Fruit fly (Drosophila melanogaster) whole organism, embryonic: ENCODE data around the gene alpha-Spec.
A peak's percentile ranks its signal among the peaks of the same experiment; 100 is the strongest.

ENCODE experiments used
- Atf6 ChIP-seq: fragments of 200-800 bp; sonication (Bioruptor generic); IDR thresholded peaks from 2 replicates; pipeline ENCODE4 v1.3.6; 2022; ENCODE audit warnings: missing biosample characterization, missing genetic modification characterization
- Blimp-1 ChIP-seq: fragments of 200-800 bp; sonication (Bioruptor generic); optimal IDR thresholded peaks from 3 replicates; lab custom pipeline; 2018; ENCODE audit warnings: missing biosample characterization, missing genetic modification characterization, mild to moderate bottlenecking, moderate library complexity, missing genetic modification reagents
- CG10654 ChIP-seq: fragments of 200-800 bp; sonication (Bioruptor generic); optimal IDR thresholded peaks from 2 replicates; lab custom pipeline; 2016; ENCODE audit warnings: missing biosample characterization, missing genetic modification characterization
- CG12391 ChIP-seq: fragments of 200-800 bp; sonication (Bioruptor generic); optimal IDR thresholded peaks from 3 replicates; lab custom pipeline; 2018; ENCODE audit warnings: missing biosample characterization, mild to moderate bottlenecking, missing genetic modification characterization, moderate library complexity
- CG13287 ChIP-seq: fragments of 200-800 bp; sonication (Bioruptor generic); IDR thresholded peaks from 2 replicates; pipeline ENCODE4 v1.3.6; 2022; ENCODE audit warnings: missing biosample characterization, missing genetic modification characterization; ENCODE audit not compliant: partially characterized antibody
- CG15479 ChIP-seq: fragments of 200-800 bp; sonication (Bioruptor generic); optimal IDR thresholded peaks from 3 replicates; lab custom pipeline; 2019; ENCODE audit warnings: missing biosample characterization, mild to moderate bottlenecking, missing genetic modification characterization, moderate library complexity
- CG1603 ChIP-seq: fragments of 200-800 bp; sonication (Bioruptor generic); optimal IDR thresholded peaks from 2 replicates; lab custom pipeline; 2019; ENCODE audit warnings: missing biosample characterization, mild to moderate bottlenecking, missing genetic modification characterization, moderate library complexity
- CG17186 ChIP-seq: fragments of 200-800 bp; sonication (Bioruptor generic); optimal IDR thresholded peaks from 3 replicates; lab custom pipeline; 2017; ENCODE audit warnings: missing biosample characterization, missing genetic modification reagents, missing genetic modification characterization
- CG18764 ChIP-seq: fragments of 200-800 bp; sonication (Bioruptor generic); optimal IDR thresholded peaks from 3 replicates; lab custom pipeline; 2016; ENCODE audit warnings: missing biosample characterization, missing genetic modification characterization
- CG2116 ChIP-seq: fragments of 200-800 bp; sonication (Bioruptor generic); optimal IDR thresholded peaks from 3 replicates; lab custom pipeline; 2018; ENCODE audit warnings: missing biosample characterization, mild to moderate bottlenecking, missing genetic modification characterization
- CG30431 ChIP-seq: fragments of 200-800 bp; sonication (Bioruptor generic); optimal IDR thresholded peaks from 2 replicates; lab custom pipeline; 2017; ENCODE audit warnings: missing biosample characterization, missing genetic modification characterization
- CG3065 ChIP-seq: fragments of 200-800 bp; sonication (Bioruptor generic); optimal IDR thresholded peaks from 2 replicates; lab custom pipeline; 2016; ENCODE audit warnings: missing biosample characterization, missing genetic modification characterization
- CG31388 ChIP-seq: fragments of 200-800 bp; sonication (Bioruptor generic); optimal IDR thresholded peaks from 2 replicates; lab custom pipeline; 2016; ENCODE audit warnings: missing biosample characterization, missing genetic modification characterization
- CG43689 ChIP-seq: fragments of 200-800 bp; sonication (Bioruptor generic); IDR thresholded peaks from 2 replicates; pipeline ENCODE4 v1.3.6; 2022; ENCODE audit warnings: missing biosample characterization, missing genetic modification characterization
- CG7357 ChIP-seq: fragments of 200-800 bp; sonication (Bioruptor generic); IDR thresholded peaks from 3 replicates; pipeline ENCODE4 v1.3.6; 2022; ENCODE audit warnings: missing biosample characterization, missing genetic modification characterization
- CG7786 ChIP-seq: fragments of 200-800 bp; sonication (Bioruptor generic); optimal IDR thresholded peaks from 2 replicates; lab custom pipeline; 2016; ENCODE audit warnings: missing biosample characterization, missing genetic modification characterization
- CG8924 ChIP-seq: fragments of 200-800 bp; optimal IDR thresholded peaks from 3 replicates; lab custom pipeline; 2019; ENCODE audit warnings: missing biosample characterization, mild to moderate bottlenecking, missing genetic modification characterization, moderate library complexity
- CG9215 ChIP-seq: fragments of 200-800 bp; sonication (Bioruptor generic); IDR thresholded peaks from 2 replicates; pipeline ENCODE4 v1.3.6; 2022; ENCODE audit warnings: missing biosample characterization, missing genetic modification characterization
- Dbx ChIP-seq: fragments of 200-800 bp; sonication (Bioruptor generic); IDR thresholded peaks from 3 replicates; pipeline ENCODE4 v1.3.6; 2022; ENCODE audit warnings: missing biosample characterization, missing genetic modification characterization
- Doc2 ChIP-seq: fragments of 200-800 bp; sonication (Bioruptor generic); IDR thresholded peaks from 2 replicates; pipeline ENCODE4 v1.3.6; 2022; ENCODE audit warnings: missing biosample characterization, missing genetic modification characterization
- Doc3 ChIP-seq: fragments of 200-800 bp; sonication (Bioruptor generic); IDR thresholded peaks from 3 replicates; pipeline ENCODE4 v1.3.6; 2022; ENCODE audit warnings: missing biosample characterization, missing genetic modification characterization; ENCODE audit not compliant: partially characterized antibody
- Dp ChIP-seq: fragments of 200-800 bp; sonication (Bioruptor generic); optimal IDR thresholded peaks from 2 replicates; lab custom pipeline; 2018; ENCODE audit warnings: missing biosample characterization, mild to moderate bottlenecking, missing genetic modification characterization, moderate library complexity
- Dref ChIP-seq: fragments of 200-800 bp; sonication (Bioruptor generic); IDR thresholded peaks from 2 replicates; pipeline ENCODE4 v1.3.6; 2022; ENCODE audit warnings: missing biosample characterization, missing genetic modification characterization
- HLH3B ChIP-seq: fragments of 200-800 bp; sonication (Bioruptor generic); IDR thresholded peaks from 2 replicates; pipeline ENCODE4 v1.3.6; 2022; ENCODE audit warnings: missing biosample characterization, missing genetic modification characterization
- Lhr ChIP-seq: fragments of 200-800 bp; sonication (Bioruptor generic); optimal IDR thresholded peaks from 3 replicates; lab custom pipeline; 2017; ENCODE audit warnings: mild to moderate bottlenecking, missing biosample characterization, missing genetic modification reagents, missing genetic modification characterization
- MTF-1 ChIP-seq: fragments of 200-800 bp; sonication (Bioruptor generic); optimal IDR thresholded peaks from 2 replicates; lab custom pipeline; 2018; ENCODE audit warnings: missing biosample characterization, mild to moderate bottlenecking, missing genetic modification characterization, borderline replicate concordance
- NC2α ChIP-seq: fragments of 200-800 bp; sonication (Bioruptor generic); optimal IDR thresholded peaks from 2 replicates; lab custom pipeline; 2016; ENCODE audit warnings: missing biosample characterization, missing genetic modification characterization
- Opbp ChIP-seq: fragments of 200-800 bp; sonication (Bioruptor generic); IDR thresholded peaks from 3 replicates; pipeline ENCODE4 v1.3.6; 2022; ENCODE audit warnings: missing biosample characterization, missing genetic modification characterization; ENCODE audit not compliant: partially characterized antibody
- ato ChIP-seq: fragments of 200-800 bp; sonication (Bioruptor generic); IDR thresholded peaks from 2 replicates; pipeline ENCODE4 v1.3.6; 2022; ENCODE audit warnings: missing biosample characterization, missing genetic modification characterization; ENCODE audit not compliant: partially characterized antibody
- corto ChIP-seq: fragments of 200-800 bp; sonication (Bioruptor generic); optimal IDR thresholded peaks from 2 replicates; lab custom pipeline; 2016; ENCODE audit warnings: missing biosample characterization, mild to moderate bottlenecking, missing genetic modification characterization, moderate library complexity
- disco-r ChIP-seq: fragments of 200-800 bp; sonication (Bioruptor generic); optimal IDR thresholded peaks from 2 replicates; lab custom pipeline; 2016; ENCODE audit warnings: missing biosample characterization, missing genetic modification characterization
- dysf ChIP-seq: fragments of 200-800 bp; sonication (Bioruptor generic); IDR thresholded peaks from 3 replicates; pipeline ENCODE4 v1.3.6; 2022; ENCODE audit warnings: missing biosample characterization, missing genetic modification characterization
- eve ChIP-seq, 2 experiments: fragments of >200 bp; optimal IDR thresholded peaks; 2 replicates each; lab custom pipeline; 2017; ENCODE audit warnings: missing biosample characterization in 2 of 2, missing genetic modification characterization in 2 of 2
- gce ChIP-seq: fragments of 200-800 bp; sonication (Bioruptor generic); IDR thresholded peaks from 3 replicates; pipeline ENCODE4 v1.3.6; 2022; ENCODE audit warnings: missing biosample characterization, missing genetic modification characterization
- gcm ChIP-seq: fragments of 200-800 bp; sonication (Bioruptor generic); optimal IDR thresholded peaks from 2 replicates; lab custom pipeline; 2019; ENCODE audit warnings: missing biosample characterization, mild to moderate bottlenecking, missing genetic modification characterization, moderate library complexity
- gem ChIP-seq: fragments of 200-800 bp; sonication (Bioruptor generic); optimal IDR thresholded peaks from 2 replicates; lab custom pipeline; 2019; ENCODE audit warnings: missing biosample characterization, mild to moderate bottlenecking, missing genetic modification characterization, moderate library complexity
- grn ChIP-seq: fragments of 200-800 bp; sonication (Bioruptor generic); optimal IDR thresholded peaks from 3 replicates; lab custom pipeline; 2017; ENCODE audit warnings: missing biosample characterization, missing genetic modification characterization
- ham ChIP-seq: fragments of 200-800 bp; sonication (Bioruptor generic); IDR thresholded peaks from 2 replicates; pipeline ENCODE4 v1.3.6; 2022; ENCODE audit warnings: missing biosample characterization, missing genetic modification characterization
- inv ChIP-seq: fragments of 200-800 bp; sonication (Bioruptor generic); IDR thresholded peaks from 2 replicates; pipeline ENCODE4 v1.3.6; 2022; ENCODE audit warnings: missing biosample characterization, missing genetic modification characterization; ENCODE audit not compliant: partially characterized antibody
- jing ChIP-seq: fragments of 200-800 bp; sonication (Bioruptor generic); optimal IDR thresholded peaks from 2 replicates; lab custom pipeline; 2018; ENCODE audit warnings: missing biosample characterization, mild to moderate bottlenecking, missing genetic modification characterization
- knrl ChIP-seq: fragments of 200-800 bp; sonication (Bioruptor generic); IDR thresholded peaks from 3 replicates; pipeline ENCODE4 v1.3.6; 2022; ENCODE audit warnings: missing biosample characterization, missing genetic modification characterization; ENCODE audit not compliant: partially characterized antibody
- lov ChIP-seq, 2 experiments: fragments of 200-800 bp in 1 of 2; fragments of >200 bp in 1 of 2; sonication (Bioruptor generic) in 1 of 2; IDR thresholded peaks in 1 of 2; optimal IDR thresholded peaks in 1 of 2; 2 replicates in 1 of 2; 3 replicates in 1 of 2; pipeline versions ENCODE4 v1.3.6 to Lab custom; 2017 to 2022; ENCODE audit warnings: missing biosample characterization in 1 of 2, missing genetic modification characterization in 1 of 2
- odd ChIP-seq: fragments of 200-800 bp; sonication (Bioruptor generic); optimal IDR thresholded peaks from 2 replicates; lab custom pipeline; 2017; ENCODE audit warnings: missing biosample characterization, mild to moderate bottlenecking, missing genetic modification characterization
- schlank ChIP-seq: fragments of 200-800 bp; sonication (Bioruptor generic); optimal IDR thresholded peaks from 2 replicates; lab custom pipeline; 2018; ENCODE audit warnings: missing biosample characterization, mild to moderate bottlenecking, missing genetic modification characterization
- sna ChIP-seq: fragments of 200-800 bp; sonication (Bioruptor generic); IDR thresholded peaks from 2 replicates; pipeline ENCODE4 v1.3.6; 2022; ENCODE audit warnings: missing biosample characterization, missing genetic modification characterization; ENCODE audit not compliant: partially characterized antibody
- so ChIP-seq: fragments of 200-800 bp; sonication (Bioruptor generic); IDR thresholded peaks from 3 replicates; pipeline ENCODE4 v1.3.6; 2022; ENCODE audit warnings: missing biosample characterization, missing genetic modification characterization
- sob ChIP-seq: fragments of 200-800 bp; sonication (Bioruptor generic); IDR thresholded peaks from 2 replicates; pipeline ENCODE4 v1.3.6; 2022; ENCODE audit warnings: missing biosample characterization, missing genetic modification characterization
- unc-4 ChIP-seq: fragments of 200-800 bp; sonication (Bioruptor generic); IDR thresholded peaks from 2 replicates; pipeline ENCODE4 v1.3.6; 2022; ENCODE audit warnings: missing biosample characterization, missing genetic modification characterization; ENCODE audit not compliant: partially characterized antibody
- vfl ChIP-seq: fragments of 200-800 bp; sonication (Bioruptor generic); optimal IDR thresholded peaks from 2 replicates; lab custom pipeline; 2016; ENCODE audit warnings: missing biosample characterization, missing genetic modification characterization
- yki ChIP-seq: fragments of >200 bp; optimal IDR thresholded peaks from 3 replicates; lab custom pipeline; 2018

The alpha-Spec gene

DNA sequence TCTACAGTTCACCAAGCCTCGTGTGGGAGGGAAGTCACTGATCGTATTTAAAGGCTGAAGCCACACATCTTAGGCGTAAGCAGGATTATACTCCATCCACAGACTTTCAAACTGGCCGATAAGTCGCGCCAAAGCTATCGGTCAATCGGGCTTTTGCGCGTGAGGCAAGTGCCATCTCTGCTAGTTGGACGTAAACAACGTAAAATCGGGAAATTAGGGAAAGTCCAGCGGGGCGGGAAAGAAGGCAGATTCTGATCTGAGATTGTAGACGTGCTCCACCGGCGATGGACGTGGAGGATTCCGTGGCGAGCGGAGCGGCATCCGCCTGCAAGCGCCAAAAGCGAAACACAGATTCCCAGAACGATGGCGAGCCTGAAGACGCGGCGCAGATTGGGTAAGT, 39.0 kb downstream of the alpha-Spec start, which contains the start of gene CG8001 (continued):
- TF ChIP-seq ato (no peak), grn (GFP tag; lab: Kevin White, UChicago) (peak; percentile 31), schlank (tag; lab: Kevin White, UChicago) (no peak), gce (no peak), CG7357 (GFP tag; lab: Robert Waterston, UW) (no peak), CG1603 (tag; lab: Kevin White, UChicago) (no peak), so (GFP tag; lab: Robert Waterston, UW) (no peak), NC2α (GFP tag; lab: Kevin White, UChicago) (no peak), CG17186 (GFP tag; lab: Kevin White, UChicago) (peak; percentile 57), CG2116 (GFP tag; lab: Kevin White, UChicago) (peak; percentile 13), dysf (GFP tag; lab: Robert Waterston, UW) (no peak), sna (GFP tag; lab: Robert Waterston, UW) (peak; percentile 41; the same call in 1 of the 2 replicates), Blimp-1 (GFP tag; lab: Kevin White, UChicago) (no peak), gcm (GFP tag; lab: Kevin White, UChicago) (no peak), Dbx (GFP tag; lab: Robert Waterston, UW) (no peak), odd (no peak), lov (optimal IDR thresholded peaks at IDR 0.05; lab: Kevin White, UChicago) (no peak), lov (GFP tag; IDR thresholded peaks at IDR 0.05; lab: Robert Waterston, UW) (no peak), HLH3B (GFP tag; lab: Robert Waterston, UW) (no peak), CG7786 (GFP tag; lab: Kevin White, UChicago) (no peak), corto (GFP tag; lab: Kevin White, UChicago) (no peak), CG18764 (GFP tag; lab: Kevin White, UChicago) (no peak), Dref (peak; percentile 76), gem (tag; lab: Kevin White, UChicago) (no peak), vfl (no peak), eve (GFP tag; optimal IDR thresholded peaks at IDR 0.05; lab: Kevin White, UChicago) (no peak), CG43689 (GFP tag; lab: Robert Waterston, UW) (no peak), yki (no peak), CG12391 (tag; lab: Kevin White, UChicago) (no peak), inv (GFP tag; lab: Robert Waterston, UW) (peak; percentile 28; the same call in 1 of the 2 replicates), Doc2 (GFP tag; lab: Robert Waterston, UW) (no peak), Opbp (GFP tag; lab: Robert Waterston, UW) (peak; percentile 49; the same call in 2 of the 3 replicates), CG15479 (no peak), Dp (GFP tag; lab: Kevin White, UChicago) (peak; percentile 90), CG10654 (no peak), jing (GFP tag; lab: Kevin White, UChicago) (no peak), MTF-1 (GFP tag; lab: Kevin White, UChicago) (no peak), disco-r (GFP tag; lab: Kevin White, UChicago) (no peak), knrl (GFP tag; lab: Robert Waterston, UW) (peak; percentile 44; the same call in 2 of the 3 replicates), Lhr (GFP tag; lab: Kevin White, UChicago) (no peak), CG9215 (GFP tag; lab: Robert Waterston, UW) (no peak), Doc3 (GFP tag; lab: Robert Waterston, UW) (peak; percentile 46; the same call in 1 of the 3 replicates), CG3065 (GFP tag; lab: Kevin White, UChicago) (no peak), ham (GFP tag; lab: Robert Waterston, UW) (no peak), CG8924 (tag; lab: Kevin White, UChicago) (no peak), Atf6 (no peak), CG13287 (GFP tag; lab: Robert Waterston, UW) (peak; percentile 72), CG30431 (GFP tag; lab: Kevin White, UChicago) (no peak), sob (GFP tag; lab: Robert Waterston, UW) (peak; percentile 31; the same call in 1 of the 2 replicates), CG31388 (GFP tag; lab: Kevin White, UChicago) (no peak), unc-4 (GFP tag; lab: Robert Waterston, UW) (peak; percentile 71)
